Fruit fly (Drosophila melanogaster): Measurements from ENCODE around the gene Hsp70Bbb.

Hsp70Bbb gene

dm6 chr3R:12542947-12543346 is 40.6 kb downstream of the Hsp70Bbb start:
- TF ChIP-seq CG30020 (tag; optimal IDR thresholded peaks at IDR 0.05) (no peak), gce (GFP tag; IDR thresholded peaks at IDR 0.05) (no peak), phol (tag; optimal IDR thresholded peaks at IDR 0.05) (no peak), Jarid2 (GFP tag; optimal IDR thresholded peaks at IDR 0.05) (no peak), Hmr (GFP tag; optimal IDR thresholded peaks at IDR 0.05) (peak; percentile 63), CG8089 (GFP tag; optimal IDR thresholded peaks at IDR 0.05) (no peak), CG10543 (GFP tag; optimal IDR thresholded peaks at IDR 0.05) (peak; percentile 20), CG2129 (GFP tag; IDR thresholded peaks at IDR 0.05; ENCODE audit: partially characterized antibody) (no peak), HLHmδ (GFP tag; optimal IDR thresholded peaks at IDR 0.05) (no peak), ato (GFP tag; IDR thresholded peaks at IDR 0.05; ENCODE audit: partially characterized antibody) (no peak), Meics (GFP tag; optimal IDR thresholded peaks at IDR 0.05) (peak; percentile 46), shn (GFP tag; optimal IDR thresholded peaks at IDR 0.05) (no peak), Hand (GFP tag; optimal IDR thresholded peaks at IDR 0.05) (peak; percentile 33), ro (GFP tag; IDR thresholded peaks at IDR 0.05) (no peak), hb (GFP tag; IDR thresholded peaks at IDR 0.05; ENCODE audit: partially characterized antibody) (no peak), CG3847 (GFP tag; IDR thresholded peaks at IDR 0.05) (peak; percentile 15; the same call in 1 of the 2 replicates), Dad (GFP tag; optimal IDR thresholded peaks at IDR 0.05) (no peak), CG9797 (GFP tag; optimal IDR thresholded peaks at IDR 0.05) (no peak), trh (GFP tag; optimal IDR thresholded peaks at IDR 0.05) (no peak), abd-A (tag; optimal IDR thresholded peaks at IDR 0.05) (no peak), run (tag; optimal IDR thresholded peaks at IDR 0.05) (no peak), CG6254 (GFP tag; optimal IDR thresholded peaks at IDR 0.05) (no peak), CG18619 (GFP tag; optimal IDR thresholded peaks at IDR 0.05) (peak; percentile 18), Dbx (GFP tag; IDR thresholded peaks at IDR 0.05) (0 out of 3 replicates have a peak, but pooled peaks have one; percentile 46), CG34422 (GFP tag; IDR thresholded peaks at IDR 0.05) (no peak), Sox100B (GFP tag; optimal IDR thresholded peaks at IDR 0.05) (peak; percentile 25), CG4424 (GFP tag; optimal IDR thresholded peaks at IDR 0.05) (no peak), CG8924 (tag; optimal IDR thresholded peaks at IDR 0.05) (no peak), CG6175 (GFP tag; IDR thresholded peaks at IDR 0.05) (no peak), CG12659 (GFP tag; optimal IDR thresholded peaks at IDR 0.05) (peak; percentile 14), BtbVII (GFP tag; optimal IDR thresholded peaks at IDR 0.05) (peak; percentile 35), HHEX (GFP tag; optimal IDR thresholded peaks at IDR 0.05) (peak; percentile 37), CG4820 (GFP tag; optimal IDR thresholded peaks at IDR 0.05) (no peak), ara (GFP tag; IDR thresholded peaks at IDR 0.05) (no peak), oc (tag; optimal IDR thresholded peaks at IDR 0.05) (no peak), Xrp1 (GFP tag; IDR thresholded peaks at IDR 0.05) (no peak), Hr3 (GFP tag; optimal IDR thresholded peaks at IDR 0.05) (no peak), CG4707 (GFP tag; optimal IDR thresholded peaks at IDR 0.05) (no peak), CG33557 (GFP tag; optimal IDR thresholded peaks at IDR 0.05) (no peak), scrt (GFP tag; optimal IDR thresholded peaks at IDR 0.05) (peak; percentile 43), CG34224 (GFP tag; IDR thresholded peaks at IDR 0.05; ENCODE audit: partially characterized antibody) (no peak), dpn (GFP tag; optimal IDR thresholded peaks at IDR 0.05) (no peak), row (GFP tag; IDR thresholded peaks at IDR 0.05) (no peak; the same call in 2 of the 3 replicates), MESR4 (GFP tag; optimal IDR thresholded peaks at IDR 0.05) (no peak), fd96Cb (tag; optimal IDR thresholded peaks at IDR 0.05) (no peak), CG13287 (GFP tag; IDR thresholded peaks at IDR 0.05; ENCODE audit: partially characterized antibody) (no peak), lab (GFP tag; optimal IDR thresholded peaks at IDR 0.05) (peak; percentile 55), CG10274 (GFP tag; optimal IDR thresholded peaks at IDR 0.05) (no peak), Scr (GFP tag; IDR thresholded peaks at IDR 0.05; ENCODE audit: partially characterized antibody) (no peak), bab2 (GFP tag; optimal IDR thresholded peaks at IDR 0.05) (no peak)
